Fruit fly (Drosophila melanogaster) whole organism, embryonic: Measurements from ENCODE around the gene Npc2f.

Source experiments
- Bgb ChIP-seq: fragments of 200-800 bp; sonication (Bioruptor generic); IDR thresholded peaks from 2 replicates; pipeline ENCODE4 v1.3.6; 2022; ENCODE audit warnings: missing biosample characterization, missing genetic modification characterization; ENCODE audit not compliant: partially characterized antibody
- CG10147 ChIP-seq: fragments of 200-800 bp; sonication (Bioruptor generic); optimal IDR thresholded peaks from 2 replicates; lab custom pipeline; 2019; ENCODE audit warnings: missing biosample characterization, mild to moderate bottlenecking, missing genetic modification characterization, moderate library complexity
- CG12219 ChIP-seq: fragments of 200-800 bp; sonication (Bioruptor generic); optimal IDR thresholded peaks from 3 replicates; lab custom pipeline; 2018; ENCODE audit warnings: missing biosample characterization, mild to moderate bottlenecking, missing genetic modification characterization
- CG14860 ChIP-seq: fragments of 200-800 bp; sonication (Bioruptor generic); IDR thresholded peaks from 3 replicates; pipeline ENCODE4 v1.3.6; 2022; ENCODE audit warnings: missing biosample characterization, missing genetic modification characterization; ENCODE audit not compliant: partially characterized antibody
- CG15011 ChIP-seq: fragments of 200-800 bp; sonication (Bioruptor generic); optimal IDR thresholded peaks from 3 replicates; lab custom pipeline; 2018; ENCODE audit warnings: missing biosample characterization, mild to moderate bottlenecking, missing genetic modification characterization
- CG15479 ChIP-seq: fragments of 200-800 bp; sonication (Bioruptor generic); optimal IDR thresholded peaks from 3 replicates; lab custom pipeline; 2019; ENCODE audit warnings: missing biosample characterization, mild to moderate bottlenecking, missing genetic modification characterization, moderate library complexity
- CG16813 ChIP-seq: fragments of 200-800 bp; sonication (Bioruptor generic); IDR thresholded peaks from 3 replicates; pipeline ENCODE4 v1.3.6; 2022; ENCODE audit warnings: missing biosample characterization, missing genetic modification characterization; ENCODE audit not compliant: partially characterized antibody
- CG30431 ChIP-seq: fragments of 200-800 bp; sonication (Bioruptor generic); optimal IDR thresholded peaks from 2 replicates; lab custom pipeline; 2017; ENCODE audit warnings: missing biosample characterization, missing genetic modification characterization
- CG32772 ChIP-seq: fragments of 200-800 bp; sonication (Bioruptor generic); IDR thresholded peaks from 2 replicates; pipeline ENCODE4 v1.3.6; 2022; ENCODE audit warnings: missing biosample characterization, missing genetic modification characterization
- CG3281 ChIP-seq: fragments of 200-800 bp; sonication (Bioruptor generic); optimal IDR thresholded peaks from 3 replicates; lab custom pipeline; 2017; ENCODE audit warnings: missing biosample characterization, mild to moderate bottlenecking, missing genetic modification characterization
- CG34224 ChIP-seq: fragments of 200-800 bp; sonication (Bioruptor generic); IDR thresholded peaks from 3 replicates; pipeline ENCODE4 v1.3.6; 2022; ENCODE audit warnings: missing biosample characterization, missing genetic modification characterization; ENCODE audit not compliant: partially characterized antibody
- CG34376 ChIP-seq: fragments of 200-800 bp; sonication (Bioruptor generic); optimal IDR thresholded peaks from 2 replicates; lab custom pipeline; 2018; ENCODE audit warnings: missing biosample characterization, mild to moderate bottlenecking, missing genetic modification characterization
- CG43689 ChIP-seq: fragments of 200-800 bp; sonication (Bioruptor generic); IDR thresholded peaks from 2 replicates; pipeline ENCODE4 v1.3.6; 2022; ENCODE audit warnings: missing biosample characterization, missing genetic modification characterization
- CG6689 ChIP-seq: fragments of 200-800 bp; sonication (Bioruptor generic); IDR thresholded peaks from 2 replicates; pipeline ENCODE4 v1.3.6; 2022; ENCODE audit warnings: missing biosample characterization, missing genetic modification characterization
- CG7839 ChIP-seq: fragments of 200-800 bp; sonication (Bioruptor generic); optimal IDR thresholded peaks from 3 replicates; lab custom pipeline; 2018; ENCODE audit warnings: missing biosample characterization, mild to moderate bottlenecking, missing genetic modification characterization, moderate library complexity
- CG8281 ChIP-seq: fragments of 200-800 bp; sonication (Bioruptor generic); optimal IDR thresholded peaks from 2 replicates; lab custom pipeline; 2018; ENCODE audit warnings: missing biosample characterization, mild to moderate bottlenecking, missing genetic modification characterization, moderate library complexity
- CG9609 ChIP-seq: fragments of 200-800 bp; sonication (Bioruptor generic); optimal IDR thresholded peaks from 3 replicates; lab custom pipeline; 2016; ENCODE audit warnings: missing biosample characterization, missing genetic modification characterization
- CG9727 ChIP-seq: fragments of 200-800 bp; sonication (Bioruptor generic); optimal IDR thresholded peaks from 3 replicates; lab custom pipeline; 2017; ENCODE audit warnings: missing biosample characterization, mild to moderate bottlenecking, missing genetic modification characterization
- D19A ChIP-seq: fragments of 200-800 bp; optimal IDR thresholded peaks from 3 replicates; lab custom pipeline; 2019; ENCODE audit warnings: missing biosample characterization, mild to moderate bottlenecking, missing genetic modification characterization, moderate library complexity
- Doc3 ChIP-seq: fragments of 200-800 bp; sonication (Bioruptor generic); IDR thresholded peaks from 3 replicates; pipeline ENCODE4 v1.3.6; 2022; ENCODE audit warnings: missing biosample characterization, missing genetic modification characterization; ENCODE audit not compliant: partially characterized antibody
- Elba2 ChIP-seq: fragments of 200-800 bp; sonication (Bioruptor generic); optimal IDR thresholded peaks from 3 replicates; lab custom pipeline; 2016; ENCODE audit warnings: missing biosample characterization, missing genetic modification characterization
- Ets65A ChIP-seq: fragments of 200-800 bp; sonication (Bioruptor generic); peaks from one replicate; lab custom pipeline; 2016; ENCODE audit warnings: missing biosample characterization, missing genetic modification characterization
- HLHmδ ChIP-seq: fragments of 200-800 bp; sonication (Bioruptor generic); optimal IDR thresholded peaks from 2 replicates; lab custom pipeline; 2018; ENCODE audit warnings: missing biosample characterization, mild to moderate bottlenecking, missing genetic modification characterization, moderate library complexity
- HmgZ ChIP-seq: fragments of 200-800 bp; sonication (Bioruptor generic); optimal IDR thresholded peaks from 2 replicates; lab custom pipeline; 2018; ENCODE audit warnings: missing biosample characterization, mild to moderate bottlenecking, missing genetic modification characterization
- NC2β ChIP-seq: fragments of 200-800 bp; sonication (Bioruptor generic); optimal IDR thresholded peaks from 2 replicates; lab custom pipeline; 2016; ENCODE audit warnings: missing biosample characterization, missing genetic modification characterization
- Side ChIP-seq: fragments of 200-800 bp; sonication (Bioruptor generic); optimal IDR thresholded peaks from 2 replicates; lab custom pipeline; 2016; ENCODE audit warnings: missing biosample characterization, missing genetic modification characterization
- Trl ChIP-seq, 3 experiments: fragments of >200 bp in 2 of 3; fragments of 200-800 bp in 1 of 3; sonication (Bioruptor generic) in 1 of 3; optimal IDR thresholded peaks; 2 replicates in 1 of 3; 3 replicates in 2 of 3; lab custom pipeline; 2016 to 2017; ENCODE audit warnings: missing biosample characterization in 1 of 3, missing genetic modification characterization in 1 of 3
- Xbp1 ChIP-seq: fragments of 200-800 bp; sonication (Bioruptor generic); optimal IDR thresholded peaks from 3 replicates; lab custom pipeline; 2016; ENCODE audit warnings: missing biosample characterization, mild to moderate bottlenecking, missing genetic modification characterization
- amos ChIP-seq: fragments of 200-800 bp; sonication (Bioruptor generic); IDR thresholded peaks from 2 replicates; pipeline ENCODE4 v1.3.6; 2022; ENCODE audit warnings: missing biosample characterization, missing genetic modification characterization; ENCODE audit not compliant: partially characterized antibody
- aop ChIP-seq: fragments of 200-800 bp; sonication (Bioruptor generic); IDR thresholded peaks from 2 replicates; pipeline ENCODE4 v1.3.6; 2022; ENCODE audit warnings: missing biosample characterization, missing genetic modification characterization
- ara ChIP-seq: fragments of 200-800 bp; sonication (Bioruptor generic); IDR thresholded peaks from 2 replicates; pipeline ENCODE4 v1.3.6; 2022; ENCODE audit warnings: missing biosample characterization, missing genetic modification characterization
- bcd ChIP-seq: fragments of 200-800 bp; sonication (Bioruptor generic); optimal IDR thresholded peaks from 2 replicates; lab custom pipeline; 2017; ENCODE audit warnings: missing biosample characterization, mild to moderate bottlenecking, missing genetic modification characterization
- dmrt11E ChIP-seq: fragments of 200-800 bp; sonication (Bioruptor generic); optimal IDR thresholded peaks from 3 replicates; lab custom pipeline; 2018; ENCODE audit warnings: missing biosample characterization, mild to moderate bottlenecking, missing genetic modification characterization, moderate library complexity
- eve ChIP-seq, 2 experiments: fragments of >200 bp; optimal IDR thresholded peaks; 2 replicates each; lab custom pipeline; 2017; ENCODE audit warnings: missing biosample characterization in 2 of 2, missing genetic modification characterization in 2 of 2
- fd96Cb ChIP-seq: fragments of 200-800 bp; sonication (Bioruptor generic); optimal IDR thresholded peaks from 2 replicates; lab custom pipeline; 2018; ENCODE audit warnings: missing biosample characterization, mild to moderate bottlenecking, missing genetic modification characterization, moderate library complexity
- fu2 ChIP-seq: fragments of 200-800 bp; sonication (Bioruptor generic); optimal IDR thresholded peaks from 2 replicates; lab custom pipeline; 2016; ENCODE audit warnings: missing biosample characterization, missing genetic modification characterization
- gce ChIP-seq: fragments of 200-800 bp; sonication (Bioruptor generic); IDR thresholded peaks from 3 replicates; pipeline ENCODE4 v1.3.6; 2022; ENCODE audit warnings: missing biosample characterization, missing genetic modification characterization
- hbn ChIP-seq: fragments of 200-800 bp; sonication (Bioruptor generic); IDR thresholded peaks from 2 replicates; pipeline ENCODE4 v1.3.6; 2022; ENCODE audit warnings: missing biosample characterization, missing genetic modification characterization; ENCODE audit not compliant: partially characterized antibody
- kah ChIP-seq: fragments of 200-800 bp; sonication (Bioruptor generic); optimal IDR thresholded peaks from 2 replicates; lab custom pipeline; 2018; ENCODE audit warnings: missing biosample characterization, mild to moderate bottlenecking, missing genetic modification characterization
- lab ChIP-seq: fragments of 200-800 bp; sonication (Bioruptor generic); optimal IDR thresholded peaks from 3 replicates; lab custom pipeline; 2017; ENCODE audit warnings: missing biosample characterization, missing genetic modification characterization, mild to moderate bottlenecking, moderate library complexity, missing genetic modification reagents
- pho ChIP-seq: fragments of 200-800 bp; sonication (Bioruptor generic); optimal IDR thresholded peaks from 2 replicates; lab custom pipeline; 2016; ENCODE audit warnings: missing biosample characterization, missing genetic modification characterization
- pros ChIP-seq: fragments of 200-800 bp; sonication (Bioruptor generic); optimal IDR thresholded peaks from 3 replicates; lab custom pipeline; 2019; ENCODE audit warnings: missing biosample characterization, mild to moderate bottlenecking, missing genetic modification characterization, moderate library complexity
- sisA ChIP-seq: fragments of 200-800 bp; sonication (Bioruptor generic); IDR thresholded peaks from 2 replicates; pipeline ENCODE4 v1.3.6; 2022; ENCODE audit warnings: missing biosample characterization, missing genetic modification characterization
- sqz ChIP-seq: fragments of 200-800 bp; sonication (Bioruptor generic); optimal IDR thresholded peaks from 3 replicates; lab custom pipeline; 2018; ENCODE audit warnings: missing biosample characterization, mild to moderate bottlenecking, missing genetic modification characterization
- tin ChIP-seq: fragments of 200-800 bp; sonication (Bioruptor generic); optimal IDR thresholded peaks from 3 replicates; lab custom pipeline; 2016; ENCODE audit warnings: missing biosample characterization, missing genetic modification characterization
- tll ChIP-seq, 2 experiments: fragments of 200-800 bp in 1 of 2; fragments of >200 bp in 1 of 2; sonication (Bioruptor generic) in 1 of 2; optimal IDR thresholded peaks; 2 replicates each; lab custom pipeline; 2017 to 2019; ENCODE audit warnings: missing biosample characterization in 2 of 2, missing genetic modification characterization in 2 of 2, mild to moderate bottlenecking in 1 of 2, moderate library complexity in 1 of 2
- tup ChIP-seq: fragments of 200-800 bp; sonication (Bioruptor generic); optimal IDR thresholded peaks from 2 replicates; lab custom pipeline; 2016; ENCODE audit warnings: missing biosample characterization, mild to moderate bottlenecking, missing genetic modification characterization, moderate library complexity
- twi ChIP-seq: fragments of 200-800 bp; optimal IDR thresholded peaks from 2 replicates; lab custom pipeline; 2019; ENCODE audit warnings: missing biosample characterization, mild to moderate bottlenecking, missing genetic modification characterization, moderate library complexity
- zen ChIP-seq: fragments of 200-800 bp; sonication (Bioruptor generic); optimal IDR thresholded peaks from 3 replicates; lab custom pipeline; 2018; ENCODE audit warnings: missing biosample characterization, mild to moderate bottlenecking, missing genetic modification characterization, moderate library complexity

Npc2f gene

dm6 chr3R:24169362-24169761 is 31.7 kb downstream of the Npc2f start, which contains the start of gene CG5510 (continued):
- peak; percentile 65 for TF ChIP-seq Xbp1 (GFP tag; lab: Kevin White, UChicago)
- TF ChIP-seq bcd, result peak; percentile 23
- TF ChIP-seq twi (tag; lab: Kevin White, UChicago), result no peak
- TF ChIP-seq CG10147 (GFP tag; lab: Kevin White, UChicago), result peak; percentile 31
- no peak for TF ChIP-seq pros (GFP tag; lab: Kevin White, UChicago)
- TF ChIP-seq fd96Cb (tag; lab: Kevin White, UChicago), result no peak
- no peak for TF ChIP-seq aop
- TF ChIP-seq CG34224 (GFP tag; lab: Robert Waterston, UW), result peak; percentile 99
- TF ChIP-seq zen, result peak; percentile 66
- TF ChIP-seq tll (GFP tag; optimal IDR thresholded peaks at IDR 0.05; lab: Kevin White, UChicago), result no peak
- TF ChIP-seq CG9727, result no peak
- TF ChIP-seq CG32772 (GFP tag; lab: Robert Waterston, UW), result peak; percentile 73
- no peak for TF ChIP-seq CG3281 (GFP tag; lab: Kevin White, UChicago)
- TF ChIP-seq hbn (GFP tag; lab: Robert Waterston, UW), result peak; percentile 98
- TF ChIP-seq sisA (GFP tag; lab: Robert Waterston, UW), result peak; percentile 59
- no peak for TF ChIP-seq CG15011 (GFP tag; lab: Kevin White, UChicago)
- TF ChIP-seq lab (GFP tag; lab: Kevin White, UChicago), result no peak
- peak; percentile 66 for TF ChIP-seq tin (GFP tag; lab: Kevin White, UChicago)
- TF ChIP-seq D19A (tag; lab: Kevin White, UChicago), result peak; percentile 11
- peak; percentile 98 for TF ChIP-seq amos (GFP tag; lab: Robert Waterston, UW)
- TF ChIP-seq dmrt11E, result peak; percentile 11
- TF ChIP-seq ara (GFP tag; lab: Robert Waterston, UW), result no peak
- TF ChIP-seq NC2β (GFP tag; lab: Kevin White, UChicago), result peak; percentile 32
- peak; percentile 57 for TF ChIP-seq CG9609 (GFP tag; lab: Kevin White, UChicago)
- TF ChIP-seq CG15479, result no peak
- no peak for TF ChIP-seq CG43689 (GFP tag; lab: Robert Waterston, UW)
- TF ChIP-seq eve (GFP tag; optimal IDR thresholded peaks at IDR 0.05; lab: Kevin White, UChicago), result no peak
- no peak for TF ChIP-seq sqz (GFP tag; lab: Kevin White, UChicago)
- peak; percentile 96 for TF ChIP-seq CG14860 (GFP tag; lab: Robert Waterston, UW)
- peak; percentile 99 for TF ChIP-seq Bgb (GFP tag; lab: Robert Waterston, UW)
- TF ChIP-seq Ets65A, result peak; percentile 96
- peak; percentile 74 for TF ChIP-seq pho
- no peak for TF ChIP-seq CG12219
- TF ChIP-seq kah (GFP tag; lab: Kevin White, UChicago), result no peak
- no peak for TF ChIP-seq Trl (optimal IDR thresholded peaks at IDR 0.05; lab: Kevin White, UChicago)
- TF ChIP-seq Trl (GFP tag; optimal IDR thresholded peaks at IDR 0.05; lab: Kevin White, UChicago), result peak; percentile 40
- no peak for TF ChIP-seq HLHmδ (GFP tag; lab: Kevin White, UChicago)
- no peak for TF ChIP-seq CG7839
- TF ChIP-seq Side (GFP tag; lab: Kevin White, UChicago), result peak; percentile 62
- TF ChIP-seq gce (GFP tag; lab: Robert Waterston, UW), result no peak
- TF ChIP-seq CG16813 (GFP tag; lab: Robert Waterston, UW), result peak; percentile 98
- no peak for TF ChIP-seq tup (GFP tag; lab: Kevin White, UChicago)
- no peak for TF ChIP-seq CG30431
- peak; percentile 97 for TF ChIP-seq Doc3 (GFP tag; lab: Robert Waterston, UW)
- TF ChIP-seq CG8281, result no peak
- TF ChIP-seq HmgZ (tag; lab: Kevin White, UChicago), result peak; percentile 86
- TF ChIP-seq CG34376 (GFP tag; lab: Kevin White, UChicago), result peak; percentile 22
- peak; percentile 33 for TF ChIP-seq Elba2
- peak; percentile 24 for TF ChIP-seq fu2
- no peak for TF ChIP-seq CG6689 (GFP tag; lab: Robert Waterston, UW)
